Worm (Caenorhabditis elegans): Measurements from ENCODE around the gene meg-1.
"Not testable (repeated sequence)": the region's sequence is repeated elsewhere in the genome, so short reads cannot be mapped to it uniquely, and the experiment has no call there.

meg-1 gene

ce11 chrX:13975314-13975713 is 45.9 kb upstream of the meg-1 start, which contains the start of gene F48F7.5 (continued):
- no peak for TF ChIP-seq alr-1 (tag; optimal IDR thresholded peaks at IDR 0.05)
- TF ChIP-seq elt-1 (tag; optimal IDR thresholded peaks at IDR 0.05) = no peak
- TF ChIP-seq nhr-237 (tag; optimal IDR thresholded peaks at IDR 0.05) = no peak
- peak; percentile 13 for TF ChIP-seq nhr-6 (tag; optimal IDR thresholded peaks at IDR 0.05)
- TF ChIP-seq nhr-10 (tag; optimal IDR thresholded peaks at IDR 0.05) = no peak
- TF ChIP-seq R02D3.7 (tag; optimal IDR thresholded peaks at IDR 0.05) = no peak
- no peak for TF ChIP-seq skn-1 (tag; optimal IDR thresholded peaks at IDR 0.05)
- no peak for TF ChIP-seq mbf-1 (tag; optimal IDR thresholded peaks at IDR 0.05)
- TF ChIP-seq nhr-21 (tag; optimal IDR thresholded peaks at IDR 0.05) = peak; percentile 43
- no peak for TF ChIP-seq lin-39 (tag; optimal IDR thresholded peaks at IDR 0.05)
- peak; percentile 56 for TF ChIP-seq F13H6.1 (tag; optimal IDR thresholded peaks at IDR 0.05)

- peak; percentile 52 for TF ChIP-seq fos-1 (tag; optimal IDR thresholded peaks at IDR 0.05)
- peak; percentile 90 for TF ChIP-seq sma-9 (GFP tag; optimal IDR thresholded peaks at IDR 0.05)
- TF ChIP-seq sma-9 (tag; optimal IDR thresholded peaks at IDR 0.05) = no peak
- TF ChIP-seq mdl-1 (tag; optimal IDR thresholded peaks at IDR 0.05) = peak in 1 of 2 experiments; percentile 17
- TF ChIP-seq snpc-4 (tag; optimal IDR thresholded peaks at IDR 0.05) = no peak
- TF ChIP-seq ceh-16 (tag; optimal IDR thresholded peaks at IDR 0.05) = peak; percentile 97
- TF ChIP-seq nhr-11 (tag; optimal IDR thresholded peaks at IDR 0.05) = no peak
- TF ChIP-seq nhr-21 (tag; optimal IDR thresholded peaks at IDR 0.05) = peak; percentile 76
- peak; percentile 42 for TF ChIP-seq crh-2 (tag; optimal IDR thresholded peaks at IDR 0.05)
- peak; percentile 58 for TF ChIP-seq egl-27 (tag; optimal IDR thresholded peaks at IDR 0.05)
- peak; percentile 69 for TF ChIP-seq unc-62 (GFP tag; optimal IDR thresholded peaks at IDR 0.05)
- peak; percentile 55 for TF ChIP-seq nhr-6 (tag; optimal IDR thresholded peaks at IDR 0.05)
- peak; percentile 14 for TF ChIP-seq gmeb-1 (tag; optimal IDR thresholded peaks at IDR 0.05)
- TF ChIP-seq R02D3.7 (tag; optimal IDR thresholded peaks at IDR 0.05) = no peak
- no peak for TF ChIP-seq alr-1 (tag; optimal IDR thresholded peaks at IDR 0.05)
- TF ChIP-seq sma-3 (GFP tag; optimal IDR thresholded peaks at IDR 0.05) = peak; percentile 61
- peak; percentile 59 for TF ChIP-seq elt-1 (tag; optimal IDR thresholded peaks at IDR 0.05)
- TF ChIP-seq ZK546.5 (tag; optimal IDR thresholded peaks at IDR 0.05) = no peak
- no peak for TF ChIP-seq skn-1 (tag; optimal IDR thresholded peaks at IDR 0.05)
- peak; percentile 13 for TF ChIP-seq mab-5 (tag; optimal IDR thresholded peaks at IDR 0.05)
- peak; percentile 87 for TF ChIP-seq blmp-1 (tag; optimal IDR thresholded peaks at IDR 0.05; ENCODE audit: insufficient read depth)
- peak; percentile 37 for TF ChIP-seq sem-4 (tag; optimal IDR thresholded peaks at IDR 0.05)
- peak; percentile 55 for TF ChIP-seq nhr-25 (tag; optimal IDR thresholded peaks at IDR 0.05)
These were observed 45.1 kb upstream of the meg-1 start for ce11 chrX:13974448-13975071.

ce11 chrX:13973769-13974168 is 44.3 kb upstream of the meg-1 start:
- peak; percentile 20 for TF ChIP-seq crh-2 (tag; optimal IDR thresholded peaks at IDR 0.05)
- TF ChIP-seq nhr-129 (tag; optimal IDR thresholded peaks at IDR 0.05) = peak; percentile 63
- peak in 1 of 2 experiments; percentile 11 for TF ChIP-seq mdl-1 (tag; optimal IDR thresholded peaks at IDR 0.05)
- peak; percentile 43 for TF ChIP-seq mab-5 (tag; optimal IDR thresholded peaks at IDR 0.05)
- peak; percentile 56 for TF ChIP-seq sma-9 (GFP tag; optimal IDR thresholded peaks at IDR 0.05)
- TF ChIP-seq sma-9 (tag; optimal IDR thresholded peaks at IDR 0.05) = no peak
- TF ChIP-seq ZK546.5 (tag; optimal IDR thresholded peaks at IDR 0.05) = no peak
- peak; percentile 68 for TF ChIP-seq F13H6.1 (tag; optimal IDR thresholded peaks at IDR 0.05)
- TF ChIP-seq R02D3.7 (tag; optimal IDR thresholded peaks at IDR 0.05) = no peak
- TF ChIP-seq alr-1 (tag; optimal IDR thresholded peaks at IDR 0.05) = no peak
- no peak for TF ChIP-seq sma-3 (GFP tag; optimal IDR thresholded peaks at IDR 0.05)
- no peak for TF ChIP-seq nhr-21 (tag; optimal IDR thresholded peaks at IDR 0.05)
- no peak for TF ChIP-seq nhr-10 (tag; optimal IDR thresholded peaks at IDR 0.05)
- TF ChIP-seq sem-4 (tag; optimal IDR thresholded peaks at IDR 0.05) = peak; percentile 19
- TF ChIP-seq C34F6.9 (tag; optimal IDR thresholded peaks at IDR 0.05) = peak; percentile 57
- no peak for TF ChIP-seq egl-27 (tag; optimal IDR thresholded peaks at IDR 0.05)
- peak; percentile 16 for TF ChIP-seq fos-1 (tag; optimal IDR thresholded peaks at IDR 0.05)
- peak in 1 of 2 experiments; percentile 51 for TF ChIP-seq lsy-2 (tag; optimal IDR thresholded peaks at IDR 0.05)
- TF ChIP-seq unc-55 (GFP tag; optimal IDR thresholded peaks at IDR 0.05) = peak; percentile 65
- peak; percentile 48 for TF ChIP-seq Y55F3AM.14 (GFP tag; optimal IDR thresholded peaks at IDR 0.05)
- TF ChIP-seq lin-11 (tag; optimal IDR thresholded peaks at IDR 0.05) = peak; percentile 31

- peak; percentile 7 for TF ChIP-seq sma-9 (GFP tag; optimal IDR thresholded peaks at IDR 0.05)
- TF ChIP-seq sma-9 (tag; optimal IDR thresholded peaks at IDR 0.05) = not testable (repeated sequence)
These were observed 43.7 kb upstream of the meg-1 start for ce11 chrX:13973086-13973485.
